Fruit fly (Drosophila melanogaster) Kc167 (cell line): ENCODE measurements around the gene Cox10.

Source experiments
- Myc ChIP-seq: fragments of >200 bp; optimal IDR thresholded peaks from 2 replicates; lab custom pipeline; 2017; ENCODE audit warnings: missing external identifiers
- Sin3A ChIP-seq: fragments of >200 bp; optimal IDR thresholded peaks from 2 replicates; lab custom pipeline; 2018; ENCODE audit warnings: missing external identifiers
- h ChIP-seq: fragments of >200 bp; optimal IDR thresholded peaks from 3 replicates; lab custom pipeline; 2018; ENCODE audit warnings: missing external identifiers
- insv ChIP-seq: fragments of >200 bp; optimal IDR thresholded peaks from 3 replicates; lab custom pipeline; 2018; ENCODE audit warnings: missing external identifiers
- psq ChIP-seq: fragments of >200 bp; optimal IDR thresholded peaks from 2 replicates; lab custom pipeline; 2017; ENCODE audit warnings: missing external identifiers
- ttk ChIP-seq: sonication (Bioruptor generic); optimal IDR thresholded peaks from 2 replicates; lab custom pipeline; 2017; ENCODE audit warnings: missing external identifiers

Gene Cox10

dm6 chr2L:10333091-10333991 is 2.1 kb downstream of the Cox10 start, which contains the start of gene GATAd:
GATAd (plus strand) TSS chr2L:10333734.
- TF ChIP-seq Sin3A (lab: Kevin White, UChicago), result no peak
- TF ChIP-seq insv, result no peak
- no peak for TF ChIP-seq Myc
- TF ChIP-seq h (lab: Kevin White, UChicago), result no peak
- no peak for TF ChIP-seq ttk (lab: Kevin White, UChicago)
- TF ChIP-seq psq, result no peak

dm6 chr2L:10334213-10334612 is 2.9 kb downstream of the Cox10 start:
- no peak for TF ChIP-seq psq
- TF ChIP-seq Sin3A (lab: Kevin White, UChicago), result no peak
- no peak for TF ChIP-seq insv
- TF ChIP-seq h (lab: Kevin White, UChicago), result no peak
- TF ChIP-seq ttk (lab: Kevin White, UChicago), result no peak
- TF ChIP-seq Myc, result no peak

dm6 chr2L:10334854-10335277 is 3.6 kb downstream of the Cox10 start:
- TF ChIP-seq psq (no peak), insv (no peak), ttk (lab: Kevin White, UChicago) (no peak), Sin3A (lab: Kevin White, UChicago) (no peak), h (lab: Kevin White, UChicago) (no peak), Myc (no peak)

- TF ChIP-seq Myc (no peak), Sin3A (lab: Kevin White, UChicago) (no peak), h (lab: Kevin White, UChicago) (no peak), insv (no peak), psq (no peak), ttk (lab: Kevin White, UChicago) (no peak)
Measured at dm6 chr2L:10339212-10339721, 8.0 kb downstream of the Cox10 start, which contains the start of gene SamDC. SamDC (plus strand) TSS chr2L:10339457.

dm6 chr2L:10339841-10340240 is 8.6 kb downstream of the Cox10 start:
- TF ChIP-seq h (lab: Kevin White, UChicago), result no peak
- TF ChIP-seq insv, result no peak
- no peak for TF ChIP-seq psq
- TF ChIP-seq Myc, result no peak
- no peak for TF ChIP-seq Sin3A (lab: Kevin White, UChicago)
- no peak for TF ChIP-seq ttk (lab: Kevin White, UChicago)

- no peak for TF ChIP-seq ttk (lab: Kevin White, UChicago)
- TF ChIP-seq insv, result no peak
- TF ChIP-seq psq, result no peak
- TF ChIP-seq Myc, result no peak
- TF ChIP-seq h (lab: Kevin White, UChicago), result no peak
- no peak for TF ChIP-seq Sin3A (lab: Kevin White, UChicago)
Measured at dm6 chr2L:10341405-10341804, 10.1 kb downstream of the Cox10 start, which contains the start of gene CG31715. CG31715 (plus strand) TSS chr2L:10341616.

dm6 chr2L:10342471-10342870 is 11.2 kb downstream of the Cox10 start, which contains the start of gene Sps2:
Sps2 (plus strand) TSS chr2L:10342594.
- no peak for TF ChIP-seq insv
- TF ChIP-seq psq, result no peak
- no peak for TF ChIP-seq h (lab: Kevin White, UChicago)
- no peak for TF ChIP-seq Myc
- no peak for TF ChIP-seq ttk (lab: Kevin White, UChicago)
- TF ChIP-seq Sin3A (lab: Kevin White, UChicago), result no peak

dm6 chr2L:10344029-10344606 is 12.8 kb downstream of the Cox10 start, which contains the start of gene Frmd5:
Frmd5 (plus strand) TSS chr2L:10344442.
- TF ChIP-seq h (lab: Kevin White, UChicago) (no peak), ttk (lab: Kevin White, UChicago) (no peak), psq (no peak), Myc (no peak), Sin3A (lab: Kevin White, UChicago) (no peak), insv (no peak)

- TF ChIP-seq ttk (lab: Kevin White, UChicago), result no peak
Measured at dm6 chr2L:10351130-10351529, 19.9 kb downstream of the Cox10 start.

dm6 chr2L:10353871-10354270 is 22.6 kb downstream of the Cox10 start, which contains the start of gene CG34367:
CG34367 (minus strand) TSS chr2L:10353905.
- TF ChIP-seq insv, result no peak
- no peak for TF ChIP-seq ttk (lab: Kevin White, UChicago)
- no peak for TF ChIP-seq psq
- no peak for TF ChIP-seq Sin3A (lab: Kevin White, UChicago)
- no peak for TF ChIP-seq h (lab: Kevin White, UChicago)
- TF ChIP-seq Myc, result no peak

- TF ChIP-seq insv, result no peak
- TF ChIP-seq h (lab: Kevin White, UChicago), result no peak
- no peak for TF ChIP-seq ttk (lab: Kevin White, UChicago)
- TF ChIP-seq Sin3A (lab: Kevin White, UChicago), result no peak
- no peak for TF ChIP-seq Myc
- no peak for TF ChIP-seq psq
Measured at dm6 chr2L:10356508-10356907, 25.2 kb downstream of the Cox10 start, which contains the start of the genes CtsL4 and ClpP. CtsL4 (minus strand) TSS chr2L:10356597. ClpP (plus strand) TSS chr2L:10356795.

dm6 chr2L:10362408-10363067 is 31.3 kb downstream of the Cox10 start, which contains the start of the genes Cand1 and pim:
Cand1 (minus strand) TSS chr2L:10362707.
pim (plus strand) TSS chr2L:10362989.
- no peak for TF ChIP-seq Sin3A (lab: Kevin White, UChicago)
- TF ChIP-seq psq, result no peak
- no peak for TF ChIP-seq ttk (lab: Kevin White, UChicago)
- no peak for TF ChIP-seq Myc
- TF ChIP-seq insv, result no peak
- no peak for TF ChIP-seq h (lab: Kevin White, UChicago)
